Fruit fly (Drosophila melanogaster) whole organism, prepupa: ENCODE measurements around the gene Vha55.

Experiments used
- Blimp-1 ChIP-seq: fragments of 200-800 bp; sonication (Bioruptor generic); optimal IDR thresholded peaks from 3 replicates; lab custom pipeline; 2017; ENCODE audit warnings: missing biosample characterization, missing genetic modification characterization, mild to moderate bottlenecking, moderate library complexity, missing genetic modification reagents
- CG10669 ChIP-seq: fragments of 200-800 bp; sonication (Bioruptor generic); optimal IDR thresholded peaks from 3 replicates; lab custom pipeline; 2018; ENCODE audit warnings: missing biosample characterization, mild to moderate bottlenecking, missing genetic modification characterization, moderate library complexity
- CG11294 ChIP-seq: fragments of 200-800 bp; sonication (Bioruptor generic); IDR thresholded peaks from 2 replicates; pipeline ENCODE4 v1.3.6; 2022; ENCODE audit warnings: missing biosample characterization, missing genetic modification characterization
- CG15336 ChIP-seq: fragments of 200-800 bp; sonication (Bioruptor generic); IDR thresholded peaks from 2 replicates; pipeline ENCODE4 v1.3.6; 2022; ENCODE audit warnings: missing biosample characterization, missing genetic modification characterization
- CG16779 ChIP-seq: fragments of 200-800 bp; sonication (Bioruptor generic); optimal IDR thresholded peaks from 3 replicates; lab custom pipeline; 2017; ENCODE audit warnings: missing biosample characterization, mild to moderate bottlenecking, missing genetic modification characterization
- CG3032 ChIP-seq: fragments of 200-800 bp; optimal IDR thresholded peaks from 2 replicates; lab custom pipeline; 2019; ENCODE audit warnings: missing biosample characterization, mild to moderate bottlenecking, missing genetic modification characterization, moderate library complexity
- CG31627 ChIP-seq: fragments of 200-800 bp; sonication (Bioruptor generic); optimal IDR thresholded peaks from 3 replicates; lab custom pipeline; 2016; ENCODE audit warnings: missing biosample characterization, missing genetic modification characterization
- CG34406 ChIP-seq: fragments of 200-800 bp; sonication (Bioruptor generic); optimal IDR thresholded peaks from 3 replicates; lab custom pipeline; 2016; ENCODE audit warnings: missing biosample characterization, missing genetic modification characterization
- CG4318 ChIP-seq: fragments of 200-800 bp; sonication (Bioruptor generic); optimal IDR thresholded peaks from 3 replicates; lab custom pipeline; 2017; ENCODE audit warnings: missing biosample characterization, mild to moderate bottlenecking, missing genetic modification characterization
- CG6808 ChIP-seq: fragments of 200-800 bp; sonication (Bioruptor generic); optimal IDR thresholded peaks from 3 replicates; lab custom pipeline; 2017; ENCODE audit warnings: missing biosample characterization, missing genetic modification characterization, mild to moderate bottlenecking, moderate library complexity, missing genetic modification reagents
- CG6854 ChIP-seq: fragments of 200-800 bp; sonication (Bioruptor generic); optimal IDR thresholded peaks from 2 replicates; lab custom pipeline; 2017; ENCODE audit warnings: missing biosample characterization, mild to moderate bottlenecking, missing genetic modification characterization
- CG7368 ChIP-seq: fragments of 200-800 bp; sonication (Bioruptor generic); optimal IDR thresholded peaks from 3 replicates; lab custom pipeline; 2016; ENCODE audit warnings: missing biosample characterization, missing genetic modification characterization
- CG8119 ChIP-seq: fragments of 200-800 bp; sonication (Bioruptor generic); IDR thresholded peaks from 3 replicates; pipeline ENCODE4 v1.3.6; 2022; ENCODE audit warnings: missing biosample characterization, missing genetic modification characterization
- CG8319 ChIP-seq: fragments of 200-800 bp; sonication (Bioruptor generic); optimal IDR thresholded peaks from 3 replicates; lab custom pipeline; 2016; ENCODE audit warnings: missing biosample characterization, missing genetic modification characterization
- CG8632 ChIP-seq: fragments of 200-800 bp; sonication (Bioruptor generic); optimal IDR thresholded peaks from 3 replicates; lab custom pipeline; 2016; ENCODE audit warnings: missing biosample characterization, missing genetic modification characterization
- Eip93F ChIP-seq: fragments of 200-800 bp; sonication (Bioruptor generic); optimal IDR thresholded peaks from 2 replicates; lab custom pipeline; 2016; ENCODE audit warnings: missing biosample characterization, mild to moderate bottlenecking, missing genetic modification characterization
- Ets21C ChIP-seq: fragments of 200-800 bp; sonication (Bioruptor generic); optimal IDR thresholded peaks from 3 replicates; lab custom pipeline; 2016; ENCODE audit warnings: missing biosample characterization, missing genetic modification characterization
- Met ChIP-seq: fragments of 200-800 bp; sonication (Bioruptor generic); optimal IDR thresholded peaks from 3 replicates; lab custom pipeline; 2016; ENCODE audit warnings: missing biosample characterization, missing genetic modification characterization
- OdsH ChIP-seq: fragments of 200-800 bp; sonication (Bioruptor generic); optimal IDR thresholded peaks from 3 replicates; lab custom pipeline; 2016; ENCODE audit warnings: missing biosample characterization, missing genetic modification characterization
- Smox ChIP-seq: fragments of 200-800 bp; sonication (Bioruptor generic); optimal IDR thresholded peaks from 3 replicates; lab custom pipeline; 2016; ENCODE audit warnings: missing biosample characterization, missing genetic modification characterization
- Sox102F ChIP-seq: fragments of 200-800 bp; sonication (Bioruptor generic); optimal IDR thresholded peaks from 2 replicates; lab custom pipeline; 2016; ENCODE audit warnings: missing biosample characterization, mild to moderate bottlenecking, missing genetic modification characterization
- Sox14 ChIP-seq: fragments of 200-800 bp; sonication (Bioruptor generic); optimal IDR thresholded peaks from 3 replicates; lab custom pipeline; 2016; ENCODE audit warnings: missing biosample characterization, missing genetic modification characterization
- Sox15 ChIP-seq: fragments of 200-800 bp; sonication (Bioruptor generic); optimal IDR thresholded peaks from 3 replicates; lab custom pipeline; 2016; ENCODE audit warnings: missing biosample characterization, missing genetic modification characterization
- acj6 ChIP-seq: fragments of 200-800 bp; sonication (Bioruptor generic); optimal IDR thresholded peaks from 3 replicates; lab custom pipeline; 2016; ENCODE audit warnings: missing biosample characterization, missing genetic modification characterization
- dac ChIP-seq: fragments of 200-800 bp; sonication (Bioruptor generic); optimal IDR thresholded peaks from 2 replicates; lab custom pipeline; 2017; ENCODE audit warnings: missing biosample characterization, mild to moderate bottlenecking, missing genetic modification characterization
- eg ChIP-seq: fragments of 200-800 bp; sonication (Bioruptor generic); IDR thresholded peaks from 3 replicates; pipeline ENCODE4 v1.3.6; 2022; ENCODE audit warnings: missing biosample characterization, missing genetic modification characterization
- esn ChIP-seq: fragments of 200-800 bp; sonication (Bioruptor generic); optimal IDR thresholded peaks from 2 replicates; lab custom pipeline; 2016; ENCODE audit warnings: missing biosample characterization, mild to moderate bottlenecking, missing genetic modification characterization, moderate library complexity
- lz ChIP-seq: fragments of 200-800 bp; sonication (Bioruptor generic); optimal IDR thresholded peaks from 3 replicates; lab custom pipeline; 2016; ENCODE audit warnings: missing biosample characterization, missing genetic modification characterization
- net ChIP-seq: fragments of 200-800 bp; sonication (Bioruptor generic); optimal IDR thresholded peaks from 3 replicates; lab custom pipeline; 2016; ENCODE audit warnings: missing biosample characterization, missing genetic modification characterization
- pdm3 ChIP-seq: fragments of 200-800 bp; sonication (Bioruptor generic); optimal IDR thresholded peaks from 3 replicates; lab custom pipeline; 2016; ENCODE audit warnings: missing biosample characterization, missing genetic modification characterization
- ss ChIP-seq, 2 experiments: fragments of 200-800 bp; sonication (Bioruptor generic); optimal IDR thresholded peaks; 2 replicates in 1 of 2; 3 replicates in 1 of 2; lab custom pipeline; 2017 to 2018; ENCODE audit warnings: mild to moderate bottlenecking in 2 of 2, missing biosample characterization in 2 of 2, missing genetic modification characterization in 2 of 2, moderate library complexity in 1 of 2

Gene Vha55

dm6 chr3R:12637961-12638531 is 10.4 kb upstream of the Vha55 start, which contains the start of gene CG11608:
TSS of gene CG11608 (plus strand) at chr3R:12638481.
- TF ChIP-seq CG8319 (GFP tag; lab: Kevin White, UChicago) = peak; percentile 61
- TF ChIP-seq CG11294 (GFP tag; lab: Robert Waterston, UW) = no peak
- no peak for TF ChIP-seq Met (GFP tag; lab: Kevin White, UChicago)
- no peak for TF ChIP-seq Blimp-1 (GFP tag; lab: Kevin White, UChicago)
- TF ChIP-seq net (GFP tag; lab: Kevin White, UChicago) = no peak
- no peak for TF ChIP-seq Smox (GFP tag; lab: Kevin White, UChicago)
- TF ChIP-seq CG15336 (GFP tag; lab: Robert Waterston, UW) = no peak
- no peak for TF ChIP-seq CG7368 (GFP tag; lab: Kevin White, UChicago)

- TF ChIP-seq CG8119 (no peak), dac (no peak), ss (GFP tag; optimal IDR thresholded peaks at IDR 0.05; lab: Kevin White, UChicago) (no peak), acj6 (GFP tag; lab: Kevin White, UChicago) (no peak), CG8319 (GFP tag; lab: Kevin White, UChicago) (no peak), esn (no peak), Sox102F (GFP tag; lab: Kevin White, UChicago) (no peak), Met (GFP tag; lab: Kevin White, UChicago) (no peak)
- TF ChIP-seq, all 60 proteins: peak for 0
Observed at dm6 chr3R:12636240-12636639, 8.6 kb upstream of the Vha55 start, which contains the start of gene CG11600. TSS of gene CG11600 (plus strand) at chr3R:12636540.

dm6 chr3R:12634617-12635016 is 7.0 kb upstream of the Vha55 start, which contains the start of gene CG11598:
TSS of gene CG11598 (plus strand) at chr3R:12634917.
- TF ChIP-seq Ets21C (GFP tag; lab: Kevin White, UChicago) (no peak), acj6 (GFP tag; lab: Kevin White, UChicago) (no peak)

dm6 chr3R:12633059-12633458 is 5.4 kb upstream of the Vha55 start, which contains the start of gene CG18530:
TSS of gene CG18530 (plus strand) at chr3R:12633359.
- TF ChIP-seq Smox (GFP tag; lab: Kevin White, UChicago) (no peak), OdsH (GFP tag; lab: Kevin White, UChicago) (no peak), CG6854 (GFP tag; lab: Kevin White, UChicago) (no peak), Sox15 (no peak), CG10669 (GFP tag; lab: Kevin White, UChicago) (no peak), lz (GFP tag; lab: Kevin White, UChicago) (no peak), CG4318 (GFP tag; lab: Kevin White, UChicago) (no peak), esn (no peak), pdm3 (GFP tag; lab: Kevin White, UChicago) (no peak), Sox102F (GFP tag; lab: Kevin White, UChicago) (no peak), CG16779 (tag; lab: Kevin White, UChicago) (no peak), CG6808 (GFP tag; lab: Kevin White, UChicago) (no peak), Sox14 (GFP tag; lab: Kevin White, UChicago) (no peak), eg (no peak), CG8119 (no peak)
- TF ChIP-seq, all 60 proteins: peak for 0

dm6 chr3R:12630369-12630768 is 2.7 kb upstream of the Vha55 start, which contains the start of gene Not10:
TSS of gene Not10 (plus strand) at chr3R:12630647.
- TF ChIP-seq CG3032 (tag; lab: Kevin White, UChicago) = peak; percentile 29
- no peak for TF ChIP-seq CG8632 (GFP tag; lab: Kevin White, UChicago)
- no peak for TF ChIP-seq CG4318 (GFP tag; lab: Kevin White, UChicago)
- peak; percentile 49 for TF ChIP-seq acj6 (GFP tag; lab: Kevin White, UChicago)
- TF ChIP-seq Eip93F (GFP tag; lab: Kevin White, UChicago) = peak; percentile 58
- no peak for TF ChIP-seq Met (GFP tag; lab: Kevin White, UChicago)
- peak; percentile 15 for TF ChIP-seq CG34406 (GFP tag; lab: Kevin White, UChicago)
- TF ChIP-seq esn = peak; percentile 25
- TF ChIP-seq CG31627 = no peak
- TF ChIP-seq Ets21C (GFP tag; lab: Kevin White, UChicago) = peak; percentile 10
